Worm (Caenorhabditis elegans): Measurements from ENCODE around the gene gob-1.

DNA sequence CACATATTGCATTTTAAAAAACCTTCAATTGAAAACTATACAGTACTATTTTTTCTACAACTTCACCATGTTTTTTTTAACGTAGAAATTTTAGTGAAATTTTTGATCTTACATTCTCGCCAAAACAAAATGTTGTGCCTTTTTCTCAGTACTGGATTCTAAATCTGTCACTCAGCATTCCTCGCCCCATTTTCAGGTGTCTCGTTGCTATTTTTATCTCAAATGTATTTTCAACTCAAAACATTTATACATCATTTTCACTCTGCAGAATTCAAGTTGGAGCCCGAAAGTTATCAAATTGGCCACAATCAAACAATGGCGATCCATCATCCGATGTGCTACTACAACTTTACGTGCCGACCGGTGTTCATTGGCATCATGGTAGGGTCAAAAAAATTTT, 27.4 kb upstream of the gob-1 start, which contains the start of gene sprr-1:
- TF ChIP-seq W03F9.2 (tag; optimal IDR thresholded peaks at IDR 0.05) = no peak
- TF ChIP-seq dao-5 (tag; optimal IDR thresholded peaks at IDR 0.05) = no peak
- TF ChIP-seq him-1 (tag; optimal IDR thresholded peaks at IDR 0.05) = no peak
